Fruit fly (Drosophila melanogaster): ENCODE data around the gene MME1.

The MME1 gene

dm6 chr2L:7009807-7010470 is 17.4 kb upstream of the MME1 start, which contains the start of gene uif (continued):
- no peak for TF ChIP-seq CG10431 (GFP tag; optimal IDR thresholded peaks at IDR 0.05)
- no peak for TF ChIP-seq hth (optimal IDR thresholded peaks at IDR 0.05)

- TF ChIP-seq CG11695 (GFP tag; IDR thresholded peaks at IDR 0.05) = no peak
- no peak for TF ChIP-seq run (tag; optimal IDR thresholded peaks at IDR 0.05)
- no peak for TF ChIP-seq trh (GFP tag; optimal IDR thresholded peaks at IDR 0.05)
- TF ChIP-seq CG32767 (GFP tag; IDR thresholded peaks at IDR 0.05) = no peak
- TF ChIP-seq fd3F (GFP tag; optimal IDR thresholded peaks at IDR 0.05) = no peak
- TF ChIP-seq CG6813 (GFP tag; optimal IDR thresholded peaks at IDR 0.05) = no peak
- TF ChIP-seq CG6854 (GFP tag; optimal IDR thresholded peaks at IDR 0.05) = no peak
- no peak for TF ChIP-seq cg (GFP tag; optimal IDR thresholded peaks at IDR 0.05)
- TF ChIP-seq rib (GFP tag; IDR thresholded peaks at IDR 0.05) = no peak
- TF ChIP-seq CG17186 (GFP tag; optimal IDR thresholded peaks at IDR 0.05) = no peak
- no peak for TF ChIP-seq CG10321 (GFP tag; IDR thresholded peaks at IDR 0.05)
- TF ChIP-seq CG2129 (GFP tag; IDR thresholded peaks at IDR 0.05; ENCODE audit: partially characterized antibody) = no peak
- peak; percentile 68 for TF ChIP-seq zen (tag; optimal IDR thresholded peaks at IDR 0.05)
- no peak for TF ChIP-seq CG10209 (GFP tag; optimal IDR thresholded peaks at IDR 0.05)
- TF ChIP-seq HHEX (GFP tag; optimal IDR thresholded peaks at IDR 0.05) = no peak
- TF ChIP-seq HLH3B (GFP tag; IDR thresholded peaks at IDR 0.05) = no peak
- no peak for TF ChIP-seq CG7987 (GFP tag; optimal IDR thresholded peaks at IDR 0.05)
- TF ChIP-seq CG16863 (GFP tag; optimal IDR thresholded peaks at IDR 0.05) = no peak
- TF ChIP-seq tll (GFP tag; optimal IDR thresholded peaks at IDR 0.05) = peak in 1 of 2 experiments; percentile 81
- TF ChIP-seq prd (optimal IDR thresholded peaks at IDR 0.05) = no peak
- no peak for TF ChIP-seq prd (GFP tag; IDR thresholded peaks at IDR 0.05)
- no peak for TF ChIP-seq CG30020 (tag; optimal IDR thresholded peaks at IDR 0.05)
- TF ChIP-seq mld (GFP tag; IDR thresholded peaks at IDR 0.05; ENCODE audit: partially characterized antibody) = no peak
- no peak for TF ChIP-seq tap (tag; optimal IDR thresholded peaks at IDR 0.05)
- TF ChIP-seq CG15073 (GFP tag; optimal IDR thresholded peaks at IDR 0.05) = no peak
- TF ChIP-seq CG15479 (GFP tag; optimal IDR thresholded peaks at IDR 0.05) = peak; percentile 18
- no peak for TF ChIP-seq jing (GFP tag; optimal IDR thresholded peaks at IDR 0.05)
- TF ChIP-seq al (GFP tag; IDR thresholded peaks at IDR 0.05) = no peak
- TF ChIP-seq Doc3 (GFP tag; IDR thresholded peaks at IDR 0.05; ENCODE audit: partially characterized antibody) = no peak
- no peak for TF ChIP-seq Hr39 (optimal IDR thresholded peaks at IDR 0.05)
- TF ChIP-seq p53 (GFP tag; optimal IDR thresholded peaks at IDR 0.05) = no peak
- TF ChIP-seq C15 (GFP tag; IDR thresholded peaks at IDR 0.05) = no peak
- no peak for TF ChIP-seq Nf-YB (GFP tag; optimal IDR thresholded peaks at IDR 0.05)
- TF ChIP-seq tin (GFP tag; optimal IDR thresholded peaks at IDR 0.05) = no peak
- no peak for TF ChIP-seq CHES-1-like (GFP tag; optimal IDR thresholded peaks at IDR 0.05)
- no peak for TF ChIP-seq aop (GFP tag; IDR thresholded peaks at IDR 0.05)
- peak; percentile 80 for TF ChIP-seq cad (GFP tag; optimal IDR thresholded peaks at IDR 0.05)
- no peak for TF ChIP-seq chm (GFP tag; IDR thresholded peaks at IDR 0.05)
- TF ChIP-seq Kr (GFP tag; optimal IDR thresholded peaks at IDR 0.05) = peak; percentile 51
These were observed 16.8 kb upstream of the MME1 start for dm6 chr2L:7010513-7010912.
